Worm (Caenorhabditis elegans) whole organism, L1 larva: ENCODE results near the gene srxa-6.

Experiments used
- C34B4.2 ChIP-seq: sonication (generic microtip); optimal IDR thresholded peaks from 2 replicates; lab custom pipeline; 2017; ENCODE audit warnings: mild to moderate bottlenecking, missing genetic modification characterization, missing compliant biosample characterization
- fos-1 ChIP-seq: fragments of 150-350 bp; optimal IDR thresholded peaks from 2 replicates; lab custom pipeline; 2014; ENCODE audit warnings: missing biosample characterization, missing genetic modification characterization
- lir-3 ChIP-seq: sonication (generic microtip); optimal IDR thresholded peaks from 2 replicates; lab custom pipeline; 2016; ENCODE audit warnings: mild to moderate bottlenecking, missing genetic modification characterization, moderate library complexity, missing compliant biosample characterization; ENCODE audit not compliant: poor library complexity
- nhr-11 ChIP-seq: fragments of 150-350 bp; optimal IDR thresholded peaks from 2 replicates; lab custom pipeline; 2014; ENCODE audit warnings: missing biosample characterization, missing genetic modification characterization
- rnt-1 ChIP-seq: sonication (generic microtip); optimal IDR thresholded peaks from 2 replicates; lab custom pipeline; 2016; ENCODE audit warnings: mild to moderate bottlenecking, missing genetic modification characterization, moderate library complexity, missing compliant biosample characterization

- peak; percentile 1 for TF ChIP-seq rnt-1 (tag; lab: Kevin White, UChicago)
- no peak for TF ChIP-seq lir-3 (tag; lab: Kevin White, UChicago)
- no peak for TF ChIP-seq fos-1 (tag; lab: Kevin White, UChicago)
- TF ChIP-seq C34B4.2 (tag; lab: Kevin White, UChicago): no peak
- TF ChIP-seq nhr-11 (tag; lab: Kevin White, UChicago): peak; percentile 11
Measured at ce11 chrV:20782188-20782587, 47.4 kb downstream of the srxa-6 start.
